Worm (Caenorhabditis elegans) whole organism, L4 larva: ENCODE data around the gene T27E7.4.

Experiments
- F10B5.3 ChIP-seq: sonication (generic microtip); optimal IDR thresholded peaks from 2 replicates; lab custom pipeline; 2016; ENCODE audit warnings: mild to moderate bottlenecking, missing genetic modification characterization, missing compliant biosample characterization
- F49E8.2 ChIP-seq: sonication (generic microtip); optimal IDR thresholded peaks from 2 replicates; lab custom pipeline; 2016; ENCODE audit warnings: missing compliant biosample characterization, mild to moderate bottlenecking, missing genetic modification characterization, borderline replicate concordance
- R02D3.7 ChIP-seq: fragments of 150-350 bp; sonication (generic microtip); optimal IDR thresholded peaks from 3 replicates; lab custom pipeline; 2014; ENCODE audit warnings: missing biosample characterization, missing genetic modification characterization
- Y75B8A.6 ChIP-seq: fragments of 200-800 bp; sonication (Bioruptor generic); IDR thresholded peaks from 2 replicates; pipeline ENCODE4 v1.3.6; 2022; ENCODE audit warnings: missing genetic modification reagents, missing genetic modification characterization, missing compliant biosample characterization
- ZK337.2 ChIP-seq: fragments of 200-800 bp; sonication (Bioruptor generic); IDR thresholded peaks from 2 replicates; pipeline ENCODE4 v1.3.6; 2022; ENCODE audit warnings: missing genetic modification reagents, missing genetic modification characterization, missing compliant biosample characterization
- aha-1 ChIP-seq: fragments of 150-350 bp; peaks from one replicate; lab custom pipeline; 2014; ENCODE audit warnings: missing biosample characterization, missing genetic modification characterization
- aly-2 ChIP-seq: sonication (generic microtip); optimal IDR thresholded peaks from 2 replicates; lab custom pipeline; 2018; ENCODE audit warnings: missing biosample characterization, missing genetic modification characterization
- attf-4 ChIP-seq: sonication (generic microtip); optimal IDR thresholded peaks from 3 replicates; lab custom pipeline; 2017; ENCODE audit warnings: missing biosample characterization, missing genetic modification characterization
- ceh-20 ChIP-seq: fragments of 200-800 bp; sonication (Bioruptor generic); IDR thresholded peaks from 2 replicates; pipeline ENCODE4 v1.3.6; 2022; ENCODE audit warnings: missing genetic modification reagents, missing genetic modification characterization, missing compliant biosample characterization
- ceh-44 ChIP-seq: fragments of 200-800 bp; sonication (Bioruptor generic); IDR thresholded peaks from 2 replicates; pipeline ENCODE4 v1.3.6; 2022; ENCODE audit warnings: missing genetic modification reagents, missing genetic modification characterization, missing compliant biosample characterization
- daf-8 ChIP-seq: fragments of 200-800 bp; sonication (Bioruptor generic); IDR thresholded peaks from 2 replicates; pipeline ENCODE4 v1.3.6; 2022; ENCODE audit warnings: missing genetic modification characterization, missing compliant biosample characterization
- dmd-6 ChIP-seq: fragments of 200-800 bp; sonication (Bioruptor generic); IDR thresholded peaks from 2 replicates; pipeline ENCODE4 v1.3.6; 2022; ENCODE audit warnings: missing genetic modification reagents, missing genetic modification characterization, missing compliant biosample characterization
- duxl-1 ChIP-seq: sonication (generic microtip); optimal IDR thresholded peaks from 2 replicates; lab custom pipeline; 2016; ENCODE audit warnings: mild to moderate bottlenecking, missing genetic modification characterization, moderate library complexity, missing compliant biosample characterization; ENCODE audit not compliant: poor library complexity
- dve-1 ChIP-seq: sonication (generic microtip); optimal IDR thresholded peaks from 2 replicates; lab custom pipeline; 2017; ENCODE audit warnings: antibody characterized with exemption, mild to moderate bottlenecking, missing genetic modification characterization, missing compliant biosample characterization; ENCODE audit not compliant: insufficient read depth
- egl-27 ChIP-seq: sonication (generic microtip); optimal IDR thresholded peaks from 3 replicates; lab custom pipeline; 2017; ENCODE audit warnings: missing biosample characterization, missing genetic modification reagents, missing genetic modification characterization
- egl-43 ChIP-seq: fragments of 200-800 bp; sonication (Bioruptor generic); IDR thresholded peaks from 2 replicates; pipeline ENCODE4 v1.3.6; 2022; ENCODE audit warnings: missing genetic modification reagents, missing genetic modification characterization, missing compliant biosample characterization
- fkh-10 ChIP-seq: fragments of 150-350 bp; optimal IDR thresholded peaks from 2 replicates; lab custom pipeline; 2014; ENCODE audit warnings: missing biosample characterization, missing genetic modification reagents, missing genetic modification characterization
- fos-1 ChIP-seq: fragments of 150-350 bp; optimal IDR thresholded peaks from 2 replicates; lab custom pipeline; 2014; ENCODE audit warnings: missing biosample characterization, missing genetic modification characterization
- gei-8 ChIP-seq: fragments of 200-800 bp; sonication (Bioruptor generic); optimal IDR thresholded peaks from 2 replicates; lab custom pipeline; 2018; ENCODE audit warnings: mild to moderate bottlenecking, missing genetic modification characterization, missing compliant biosample characterization
- hlh-11 ChIP-seq: fragments of 200-800 bp; sonication (Bioruptor generic); optimal IDR thresholded peaks from 2 replicates; lab custom pipeline; 2018; ENCODE audit warnings: mild to moderate bottlenecking, missing genetic modification characterization, missing compliant biosample characterization
- lim-7 ChIP-seq: fragments of 200-800 bp; sonication (Bioruptor generic); IDR thresholded peaks from 2 replicates; pipeline ENCODE4 v1.3.6; 2022; ENCODE audit warnings: missing genetic modification characterization, missing compliant biosample characterization
- lin-1 ChIP-seq: fragments of 200-800 bp; sonication (Bioruptor generic); IDR thresholded peaks from 2 replicates; pipeline ENCODE4 v1.3.6; 2022; ENCODE audit warnings: missing genetic modification reagents, missing genetic modification characterization, missing compliant biosample characterization
- lin-38 ChIP-seq: fragments of 200-800 bp; sonication (Bioruptor generic); IDR thresholded peaks from 2 replicates; pipeline ENCODE4 v1.3.6; 2022; ENCODE audit warnings: missing genetic modification reagents, missing genetic modification characterization, missing compliant biosample characterization
- lin-39 ChIP-seq: fragments of 150-350 bp; optimal IDR thresholded peaks from 2 replicates; lab custom pipeline; 2014; ENCODE audit warnings: missing biosample characterization, missing genetic modification reagents, missing genetic modification characterization
- mdl-1 ChIP-seq, 2 experiments: fragments of 150-350 bp in 1 of 2; sonication (generic microtip) in 1 of 2; optimal IDR thresholded peaks; 2 replicates each; lab custom pipeline; 2014 to 2017; ENCODE audit warnings: missing biosample characterization in 2 of 2, missing genetic modification characterization in 2 of 2
- mes-2 ChIP-seq: sonication (generic microtip); optimal IDR thresholded peaks from 2 replicates; lab custom pipeline; 2016; ENCODE audit warnings: missing genotype, mild to moderate bottlenecking, missing genetic modification characterization, missing compliant biosample characterization; ENCODE audit not compliant: poor library complexity, severe bottlenecking
- mxl-2 ChIP-seq: fragments of 200-800 bp; sonication (Bioruptor generic); conservative IDR thresholded peaks from 2 replicates; pipeline ENCODE4 v1.3.6; 2022; ENCODE audit warnings: missing genetic modification reagents, missing genetic modification characterization, missing compliant biosample characterization
- mxl-3 ChIP-seq: fragments of 200-800 bp; sonication (Bioruptor generic); optimal IDR thresholded peaks from 2 replicates; lab custom pipeline; 2018; ENCODE audit warnings: mild to moderate bottlenecking, missing genetic modification characterization, missing compliant biosample characterization
- nhr-10 ChIP-seq: fragments of 150-350 bp; optimal IDR thresholded peaks from 2 replicates; lab custom pipeline; 2014; ENCODE audit warnings: missing biosample characterization, missing genetic modification characterization
- nhr-237 ChIP-seq: sonication (generic microtip); optimal IDR thresholded peaks from 2 replicates; lab custom pipeline; 2017; ENCODE audit warnings: missing biosample characterization, missing genetic modification characterization
- nhr-48 ChIP-seq: sonication (generic microtip); optimal IDR thresholded peaks from 2 replicates; lab custom pipeline; 2016; ENCODE audit warnings: mild to moderate bottlenecking, missing genetic modification characterization, missing compliant biosample characterization
- nhr-76 ChIP-seq: fragments of 150-350 bp; optimal IDR thresholded peaks from 2 replicates; lab custom pipeline; 2014; ENCODE audit warnings: missing biosample characterization, missing genetic modification characterization
- pqm-1 ChIP-seq: sonication (generic microtip); optimal IDR thresholded peaks from 2 replicates; lab custom pipeline; 2017; ENCODE audit warnings: missing biosample characterization, missing genetic modification characterization
- sdz-12 ChIP-seq: fragments of 200-800 bp; sonication (Bioruptor generic); optimal IDR thresholded peaks from 2 replicates; lab custom pipeline; 2018; ENCODE audit warnings: mild to moderate bottlenecking, missing genetic modification characterization, missing compliant biosample characterization
- snpc-1.2 ChIP-seq: fragments of 200-800 bp; sonication (Bioruptor generic); IDR thresholded peaks from 2 replicates; pipeline ENCODE4 v1.3.6; 2022; ENCODE audit warnings: missing genetic modification reagents, missing genetic modification characterization, missing compliant biosample characterization
- snpc-4 ChIP-seq: fragments of 150-350 bp; optimal IDR thresholded peaks from 2 replicates; lab custom pipeline; 2014; ENCODE audit warnings: missing biosample characterization, missing genetic modification characterization
- unc-130 ChIP-seq: sonication (generic microtip); optimal IDR thresholded peaks from 2 replicates; lab custom pipeline; 2016; ENCODE audit warnings: missing genetic modification reagents, missing genetic modification characterization, missing compliant biosample characterization
- zag-1 ChIP-seq: fragments of 150-350 bp; optimal IDR thresholded peaks from 2 replicates; lab custom pipeline; 2014; ENCODE audit warnings: missing biosample characterization, missing genetic modification characterization
- zfp-2 ChIP-seq: sonication (generic microtip); optimal IDR thresholded peaks from 2 replicates; lab custom pipeline; 2016; ENCODE audit warnings: mild to moderate bottlenecking, missing genetic modification characterization, missing compliant biosample characterization
- zfp-3 ChIP-seq: fragments of 200-800 bp; sonication (Bioruptor generic); conservative IDR thresholded peaks from 2 replicates; pipeline ENCODE4 v1.3.6; 2022; ENCODE audit warnings: missing genetic modification reagents, missing genetic modification characterization, missing compliant biosample characterization
- ztf-7 ChIP-seq: fragments of 150-350 bp; optimal IDR thresholded peaks from 2 replicates; lab custom pipeline; 2014; ENCODE audit warnings: missing biosample characterization, missing genetic modification characterization

T27E7.4 gene

ce11 chrIV:14576471-14576870 is 41.6 kb upstream of the T27E7.4 start (continued):
- TF ChIP-seq nhr-76 (tag; lab: Kevin White, UChicago) (no peak), lin-39 (tag; lab: Kevin White, UChicago) (no peak), Y75B8A.6 (GFP tag; lab: Robert Waterston, UW) (peak; percentile 78; the same call in 1 of the 2 replicates), zag-1 (tag; lab: Kevin White, UChicago) (no peak), dve-1 (tag; lab: Kevin White, UChicago) (peak; percentile 64), zfp-3 (0 out of 2 replicates have a peak, but pooled peaks have one; percentile 32), ZK337.2 (GFP tag; lab: Robert Waterston, UW) (0 out of 2 replicates have a peak, but pooled peaks have one; percentile 57), snpc-4 (peak; percentile 59), fkh-10 (GFP tag; lab: Kevin White, UChicago) (no peak), snpc-1.2 (GFP tag; lab: Robert Waterston, UW) (peak; percentile 99), gei-8 (GFP tag; lab: Kevin White, UChicago) (peak; percentile 28), ceh-20 (GFP tag; lab: Robert Waterston, UW) (no peak), F49E8.2 (tag; lab: Kevin White, UChicago) (peak; percentile 25), sdz-12 (GFP tag; lab: Kevin White, UChicago) (no peak), ztf-7 (tag; lab: Kevin White, UChicago) (peak; percentile 79), lim-7 (GFP tag; lab: Robert Waterston, UW) (no peak; the same call in 1 of the 2 replicates), ceh-44 (GFP tag; lab: Robert Waterston, UW) (peak; percentile 78), dmd-6 (GFP tag; lab: Robert Waterston, UW) (no peak), fos-1 (tag; lab: Kevin White, UChicago) (no peak), mxl-3 (GFP tag; lab: Kevin White, UChicago) (no peak), lin-1 (GFP tag; lab: Robert Waterston, UW) (no peak; the same call in 1 of the 2 replicates), mdl-1 (tag; optimal IDR thresholded peaks at IDR 0.05; lab: Kevin White, UChicago) (no peak), mxl-2 (GFP tag; lab: Robert Waterston, UW) (no peak), egl-27 (tag; lab: Kevin White, UChicago) (no peak), daf-8 (GFP tag; lab: Robert Waterston, UW) (no peak), nhr-237 (tag; lab: Kevin White, UChicago) (no peak), unc-130 (peak; percentile 42), egl-43 (no peak), aha-1 (tag; lab: Kevin White, UChicago) (peak; percentile 99), lin-38 (GFP tag; lab: Robert Waterston, UW) (no peak)
- TF ChIP-seq, all 104 proteins: peak for 27

- TF ChIP-seq mes-2 (tag; lab: Kevin White, UChicago), result no peak
- no peak for TF ChIP-seq attf-4 (tag; lab: Kevin White, UChicago)
- TF ChIP-seq nhr-10 (tag; lab: Kevin White, UChicago), result no peak
- no peak for TF ChIP-seq lin-38 (GFP tag; lab: Robert Waterston, UW)
- TF ChIP-seq ceh-20 (GFP tag; lab: Robert Waterston, UW), result no peak
- no peak for TF ChIP-seq pqm-1
- no peak for TF ChIP-seq duxl-1 (tag; lab: Kevin White, UChicago)
- TF ChIP-seq hlh-11, result no peak
- no peak for TF ChIP-seq aly-2 (tag; lab: Kevin White, UChicago)
- TF ChIP-seq R02D3.7 (tag; lab: Kevin White, UChicago), result no peak
- no peak for TF ChIP-seq nhr-48
- TF ChIP-seq F10B5.3, result no peak
- TF ChIP-seq zfp-3, result no peak
- TF ChIP-seq zfp-2 (tag; lab: Kevin White, UChicago), result no peak
- TF ChIP-seq lin-39 (tag; lab: Kevin White, UChicago), result no peak
Measured at ce11 chrIV:14574282-14574869, 39.5 kb upstream of the T27E7.4 start, which contains the start of the genes Y57G11B.3 and Y57G11B.5. Gene Y57G11B.3 (minus strand): TSS chrIV:14574382. Gene Y57G11B.5 (plus strand): TSS chrIV:14574819.
